Fruit fly (Drosophila melanogaster) whole organism, wandering third instar larva: Measurements from ENCODE around the gene Mst89B.

ENCODE experiments used
- Abd-B ChIP-seq: fragments of >200 bp; optimal IDR thresholded peaks from 2 replicates; lab custom pipeline; 2017; ENCODE audit warnings: missing biosample characterization, missing genetic modification characterization
- CG32264 ChIP-seq: fragments of 200-800 bp; sonication (Bioruptor generic); optimal IDR thresholded peaks from 2 replicates; lab custom pipeline; 2016; ENCODE audit warnings: missing biosample characterization, missing genetic modification characterization
- CG9705 ChIP-seq: fragments of 200-800 bp; sonication (Bioruptor generic); optimal IDR thresholded peaks from 2 replicates; lab custom pipeline; 2018; ENCODE audit warnings: missing biosample characterization, mild to moderate bottlenecking, missing genetic modification characterization
- CrebA ChIP-seq: fragments of 200-800 bp; sonication (Bioruptor generic); optimal IDR thresholded peaks from 2 replicates; lab custom pipeline; 2016; ENCODE audit warnings: missing biosample characterization, mild to moderate bottlenecking, missing genetic modification characterization, borderline replicate concordance
- Dfd ChIP-seq: fragments of >200 bp; optimal IDR thresholded peaks from 2 replicates; lab custom pipeline; 2017; ENCODE audit warnings: missing biosample characterization, missing genetic modification characterization
- Dif ChIP-seq: fragments of 200-275, 200-300 bp; sonication (Bioruptor generic); optimal IDR thresholded peaks from 2 replicates; lab custom pipeline; 2018; ENCODE audit warnings: missing biosample characterization, missing genetic modification characterization; ENCODE audit not compliant: partially characterized antibody
- GATAd ChIP-seq: sonication (Bioruptor generic); optimal IDR thresholded peaks from 2 replicates; lab custom pipeline; 2016; ENCODE audit warnings: missing biosample characterization, missing genetic modification characterization
- HLH106 ChIP-seq: fragments of 200-800 bp; optimal IDR thresholded peaks from 3 replicates; lab custom pipeline; 2019; ENCODE audit warnings: missing biosample characterization, mild to moderate bottlenecking, missing genetic modification characterization, moderate library complexity
- Hnf4 ChIP-seq: fragments of 200-800 bp; sonication (Bioruptor generic); optimal IDR thresholded peaks from 2 replicates; lab custom pipeline; 2016; ENCODE audit warnings: missing biosample characterization, mild to moderate bottlenecking, missing genetic modification characterization
- Hr78 ChIP-seq: fragments of >200 bp; optimal IDR thresholded peaks from 2 replicates; lab custom pipeline; 2017; ENCODE audit warnings: missing biosample characterization, missing genetic modification characterization
- Hr83 ChIP-seq: fragments of 200-300 bp; sonication (Bioruptor generic); optimal IDR thresholded peaks from 2 replicates; lab custom pipeline; 2016; ENCODE audit warnings: missing biosample characterization, mild to moderate bottlenecking, missing genetic modification characterization, moderate library complexity; ENCODE audit not compliant: poor library complexity, severe bottlenecking
- Jra ChIP-seq: sonication (Bioruptor generic); optimal IDR thresholded peaks from 2 replicates; lab custom pipeline; 2016; ENCODE audit warnings: missing biosample characterization, missing genetic modification characterization
- Mio ChIP-seq: sonication (Bioruptor generic); optimal IDR thresholded peaks from 2 replicates; lab custom pipeline; 2016; ENCODE audit warnings: missing biosample characterization, missing genetic modification characterization
- Myc ChIP-seq: fragments of >200 bp; optimal IDR thresholded peaks from 2 replicates; lab custom pipeline; 2017
- N ChIP-seq: fragments of >200 bp; optimal IDR thresholded peaks from 2 replicates; lab custom pipeline; 2018; ENCODE audit warnings: missing biosample characterization, missing external identifiers, missing genetic modification characterization
- OdsH ChIP-seq: fragments of 200-800 bp; sonication (Bioruptor generic); optimal IDR thresholded peaks from 2 replicates; lab custom pipeline; 2016; ENCODE audit warnings: missing biosample characterization, mild to moderate bottlenecking, missing genetic modification characterization
- Rel ChIP-seq, 2 experiments: fragments of 200-800 bp; sonication (Bioruptor generic) in 1 of 2; optimal IDR thresholded peaks; 2 replicates in 1 of 2; 3 replicates in 1 of 2; lab custom pipeline; 2016 to 2019; ENCODE audit warnings: mild to moderate bottlenecking in 2 of 2, missing biosample characterization in 2 of 2, missing genetic modification characterization in 2 of 2, moderate library complexity in 1 of 2
- Sp1 ChIP-seq: fragments of 200-800 bp; sonication (Bioruptor generic); optimal IDR thresholded peaks from 3 replicates; lab custom pipeline; 2019; ENCODE audit warnings: missing biosample characterization, mild to moderate bottlenecking, missing genetic modification characterization, moderate library complexity
- Vsx2 ChIP-seq: fragments of 200-300, 225-300 bp; sonication (Bioruptor generic); optimal IDR thresholded peaks from 2 replicates; lab custom pipeline; 2018; ENCODE audit warnings: missing biosample characterization, missing genetic modification characterization; ENCODE audit not compliant: partially characterized antibody
- br ChIP-seq: fragments of 200-800 bp; sonication (Bioruptor generic); optimal IDR thresholded peaks from 2 replicates; lab custom pipeline; 2016; ENCODE audit warnings: missing biosample characterization, missing genetic modification characterization
- brk ChIP-seq: fragments of 200-800 bp; sonication (Bioruptor generic); optimal IDR thresholded peaks from 2 replicates; lab custom pipeline; 2016; ENCODE audit warnings: missing biosample characterization, mild to moderate bottlenecking, missing genetic modification characterization
- dl ChIP-seq, 2 experiments: fragments of 175-275, 200-275 bp in 1 of 2; fragments of 200-275 bp in 1 of 2; sonication (Bioruptor generic); optimal IDR thresholded peaks; lab custom pipeline; 2018; ENCODE audit warnings: mild to moderate bottlenecking in 2 of 2, missing biosample characterization in 2 of 2, missing genetic modification characterization in 2 of 2, moderate library complexity in 2 of 2; ENCODE audit not compliant: partially characterized antibody in 2 of 2, insufficient read depth in 1 of 2
- dmrt93B ChIP-seq: fragments of 200-800 bp; sonication (Bioruptor generic); optimal IDR thresholded peaks from 2 replicates; lab custom pipeline; 2018; ENCODE audit warnings: missing biosample characterization, mild to moderate bottlenecking, missing genetic modification characterization
- dsf ChIP-seq: sonication (Bioruptor generic); optimal IDR thresholded peaks from 2 replicates; lab custom pipeline; 2016; ENCODE audit warnings: missing biosample characterization, missing genetic modification characterization, borderline replicate concordance
- ey ChIP-seq: fragments of 200-800 bp; sonication (Bioruptor generic); optimal IDR thresholded peaks from 2 replicates; lab custom pipeline; 2016; ENCODE audit warnings: missing biosample characterization, missing genetic modification characterization
- foxo ChIP-seq, 2 experiments: fragments of 200-800 bp; sonication (Bioruptor generic); optimal IDR thresholded peaks; 2 replicates in 1 of 2; 3 replicates in 1 of 2; lab custom pipeline; 2016 to 2017; ENCODE audit warnings: missing biosample characterization in 2 of 2, missing genetic modification characterization in 2 of 2
- fru ChIP-seq: fragments of 200-800 bp; sonication (Bioruptor generic); optimal IDR thresholded peaks from 3 replicates; lab custom pipeline; 2016; ENCODE audit warnings: missing biosample characterization, mild to moderate bottlenecking, missing genetic modification characterization
- h ChIP-seq: fragments of 200-800 bp; sonication (Bioruptor generic); optimal IDR thresholded peaks from 3 replicates; lab custom pipeline; 2016; ENCODE audit warnings: missing biosample characterization, mild to moderate bottlenecking, missing genetic modification characterization
- jim ChIP-seq: fragments of 175-275, 200-325 bp; sonication (Bioruptor generic); optimal IDR thresholded peaks from 2 replicates; lab custom pipeline; 2016; ENCODE audit warnings: missing biosample characterization, mild to moderate bottlenecking, missing genetic modification characterization
- lola ChIP-seq: fragments of >200 bp; optimal IDR thresholded peaks from 2 replicates; lab custom pipeline; 2017; ENCODE audit warnings: missing biosample characterization, missing genetic modification characterization
- pan ChIP-seq: fragments of >200 bp; optimal IDR thresholded peaks from 2 replicates; lab custom pipeline; 2017
- psq ChIP-seq: fragments of 200-800 bp; sonication (Bioruptor generic); optimal IDR thresholded peaks from 3 replicates; lab custom pipeline; 2017; ENCODE audit warnings: missing biosample characterization, mild to moderate bottlenecking, missing genetic modification characterization, moderate library complexity
- rgr ChIP-seq: fragments of 200-800 bp; sonication (Bioruptor generic); optimal IDR thresholded peaks from 3 replicates; lab custom pipeline; 2016; ENCODE audit warnings: missing biosample characterization, mild to moderate bottlenecking, missing genetic modification characterization
- sage ChIP-seq: fragments of 200-800 bp; sonication (Bioruptor generic); optimal IDR thresholded peaks from 2 replicates; lab custom pipeline; 2016; ENCODE audit warnings: missing biosample characterization, mild to moderate bottlenecking, missing genetic modification characterization
- sv ChIP-seq: fragments of 200-800 bp; sonication (Bioruptor generic); optimal IDR thresholded peaks from 3 replicates; lab custom pipeline; 2016; ENCODE audit warnings: missing biosample characterization, missing genetic modification characterization
- tai ChIP-seq: sonication (Bioruptor generic); optimal IDR thresholded peaks from 2 replicates; lab custom pipeline; 2016; ENCODE audit warnings: missing biosample characterization, missing genetic modification characterization
- usp ChIP-seq: fragments of >200 bp; optimal IDR thresholded peaks from 2 replicates; lab custom pipeline; 2017; ENCODE audit warnings: missing biosample characterization, missing genetic modification characterization
- woc ChIP-seq: sonication (Bioruptor generic); optimal IDR thresholded peaks from 2 replicates; lab custom pipeline; 2016; ENCODE audit warnings: missing biosample characterization, mild to moderate bottlenecking, missing genetic modification characterization

Mst89B gene

dm6 chr3R:16223252-16224037, 43.4 kb upstream of the Mst89B start:
- TF ChIP-seq fru = peak; percentile 41
- TF ChIP-seq h (GFP tag; lab: Kevin White, UChicago) = peak; percentile 18
- TF ChIP-seq Sp1 = peak; percentile 23
- no peak for TF ChIP-seq GATAd
- TF ChIP-seq HLH106 (tag; lab: Kevin White, UChicago) = peak; percentile 8
- TF ChIP-seq sage (GFP tag; lab: Kevin White, UChicago) = no peak
- peak; percentile 27 for TF ChIP-seq psq
- peak; percentile 28 for TF ChIP-seq OdsH (GFP tag; lab: Kevin White, UChicago)
- peak; percentile 17 for TF ChIP-seq tai (GFP tag; lab: Kevin White, UChicago)
- peak in 1 of 2 experiments; percentile 30 for TF ChIP-seq foxo (GFP tag; optimal IDR thresholded peaks at IDR 0.05; lab: Kevin White, UChicago)
- TF ChIP-seq usp = no peak
- no peak for TF ChIP-seq Hnf4 (GFP tag; lab: Kevin White, UChicago)

dm6 chr3R:16224415-16225165, 42.2 kb upstream of the Mst89B start:
- TF ChIP-seq h (GFP tag; lab: Kevin White, UChicago) = peak; percentile 94
- peak; percentile 81 for TF ChIP-seq HLH106 (tag; lab: Kevin White, UChicago)
- no peak for TF ChIP-seq Myc (lab: Kevin White, UChicago)
- TF ChIP-seq Hr83 = peak; percentile 55
- TF ChIP-seq lola = no peak
- TF ChIP-seq GATAd = peak; percentile 30
- TF ChIP-seq br (GFP tag; lab: Kevin White, UChicago) = peak; percentile 89
- peak; percentile 81 for TF ChIP-seq woc (GFP tag; lab: Kevin White, UChicago)
- peak; percentile 26 for TF ChIP-seq Mio
- TF ChIP-seq sv (GFP tag; lab: Kevin White, UChicago) = peak; percentile 94
- TF ChIP-seq sage (GFP tag; lab: Kevin White, UChicago) = peak; percentile 63
- TF ChIP-seq Sp1 = peak; percentile 85
- TF ChIP-seq Vsx2 = peak; percentile 40
- TF ChIP-seq CrebA (GFP tag; lab: Kevin White, UChicago) = no peak
- no peak for TF ChIP-seq jim (GFP tag; lab: Kevin White, UChicago)
- peak; percentile 73 for TF ChIP-seq dmrt93B (GFP tag; lab: Kevin White, UChicago)
- TF ChIP-seq N (GFP tag; lab: Kevin White, UChicago) = peak; percentile 47
- peak; percentile 93 for TF ChIP-seq rgr (GFP tag; lab: Kevin White, UChicago)
- TF ChIP-seq CG32264 (GFP tag; lab: Kevin White, UChicago) = peak; percentile 88
- peak; percentile 94 for TF ChIP-seq ey
- TF ChIP-seq Jra (GFP tag; lab: Kevin White, UChicago) = peak; percentile 74
- peak; percentile 78 to 85 for TF ChIP-seq dl (GFP tag; optimal IDR thresholded peaks at IDR 0.05; lab: Kevin White, UChicago; ENCODE audit: insufficient read depth in 1 of 2, partially characterized antibody in 2 of 2)
- TF ChIP-seq Dif (GFP tag; lab: Kevin White, UChicago) = peak; percentile 91
- peak; percentile 2 for TF ChIP-seq CG9705 (GFP tag; lab: Kevin White, UChicago)
- TF ChIP-seq Abd-B (GFP tag; lab: Kevin White, UChicago) = no peak
- peak; percentile 93 for TF ChIP-seq fru
- TF ChIP-seq dsf (GFP tag; lab: Kevin White, UChicago) = peak; percentile 68
- TF ChIP-seq usp = no peak
- TF ChIP-seq Hnf4 (GFP tag; lab: Kevin White, UChicago) = peak; percentile 82
- TF ChIP-seq brk (GFP tag; lab: Kevin White, UChicago) = peak; percentile 90
- peak; percentile 74 to 91 for TF ChIP-seq foxo (GFP tag; optimal IDR thresholded peaks at IDR 0.05; lab: Kevin White, UChicago)
- no peak for TF ChIP-seq Dfd
- peak; percentile 91 for TF ChIP-seq OdsH (GFP tag; lab: Kevin White, UChicago)
- no peak for TF ChIP-seq pan (lab: Kevin White, UChicago)
- peak; percentile 72 for TF ChIP-seq Rel (GFP tag; optimal IDR thresholded peaks at IDR 0.05; lab: Kevin White, UChicago)
- TF ChIP-seq Rel (tag; optimal IDR thresholded peaks at IDR 0.05; lab: Kevin White, UChicago) = peak; percentile 79
- peak; percentile 79 for TF ChIP-seq psq
- no peak for TF ChIP-seq Hr78 (GFP tag; lab: Kevin White, UChicago)
- TF ChIP-seq tai (GFP tag; lab: Kevin White, UChicago) = peak; percentile 73
